Worm (Caenorhabditis elegans) whole organism, L1 larva: ENCODE data around the gene nhr-209.
A peak's percentile ranks its signal among the peaks of the same experiment; 100 is the strongest.

Experiments
- C04F5.9 ChIP-seq: sonication (generic microtip); optimal IDR thresholded peaks from 2 replicates; lab custom pipeline; 2016; ENCODE audit warnings: missing genetic modification characterization, missing compliant biosample characterization
- C34B4.2 ChIP-seq: sonication (generic microtip); optimal IDR thresholded peaks from 2 replicates; lab custom pipeline; 2017; ENCODE audit warnings: mild to moderate bottlenecking, missing genetic modification characterization, missing compliant biosample characterization
- Y116A8C.19 ChIP-seq: sonication (generic microtip); optimal IDR thresholded peaks from 2 replicates; lab custom pipeline; 2016; ENCODE audit warnings: missing compliant biosample characterization, missing genetic modification characterization, borderline replicate concordance
- aha-1 ChIP-seq: fragments of 150-350 bp; optimal IDR thresholded peaks from 2 replicates; lab custom pipeline; 2014; ENCODE audit warnings: missing biosample characterization, missing genetic modification characterization
- ceh-63 ChIP-seq: fragments of 200-800 bp; sonication (Bioruptor generic); optimal IDR thresholded peaks from 2 replicates; lab custom pipeline; 2018; ENCODE audit warnings: mild to moderate bottlenecking, missing genetic modification characterization, missing compliant biosample characterization
- ceh-8 ChIP-seq: fragments of 200-800 bp; sonication (Bioruptor generic); optimal IDR thresholded peaks from 2 replicates; lab custom pipeline; 2018; ENCODE audit warnings: mild to moderate bottlenecking, missing genetic modification characterization, moderate library complexity, missing compliant biosample characterization
- ceh-88 ChIP-seq: fragments of 200-800 bp; sonication (Bioruptor generic); IDR thresholded peaks from 2 replicates; pipeline ENCODE4 v1.3.6; 2022; ENCODE audit warnings: missing genetic modification characterization, missing compliant biosample characterization
- dpl-1 ChIP-seq, 3 experiments: fragments of 150-350 bp in 2 of 3; sonication (generic microtip) in 1 of 3; optimal IDR thresholded peaks; 2 replicates each; lab custom pipeline; 2014 to 2017; ENCODE audit warnings: missing biosample characterization in 3 of 3, missing genetic modification characterization in 3 of 3, missing genetic modification reagents in 3 of 3
- efl-1 ChIP-seq, 4 experiments: fragments of 150-350 bp; optimal IDR thresholded peaks in 3 of 4; peaks in 1 of 4; 1 replicate in 1 of 4; 2 replicates in 3 of 4; lab custom pipeline; 2014; ENCODE audit warnings: missing biosample characterization in 2 of 4, missing genetic modification characterization in 2 of 4, missing genetic modification reagents in 2 of 4
- efl-3 ChIP-seq: fragments of 200-800 bp; sonication (Bioruptor generic); optimal IDR thresholded peaks from 2 replicates; lab custom pipeline; 2018; ENCODE audit warnings: mild to moderate bottlenecking, missing genetic modification characterization, missing compliant biosample characterization
- elt-2 ChIP-seq: sonication (generic microtip); optimal IDR thresholded peaks from 2 replicates; lab custom pipeline; 2016; ENCODE audit warnings: missing genetic modification characterization, mild to moderate bottlenecking, inconsistent platforms, missing compliant biosample characterization, missing genetic modification reagents
- elt-3 ChIP-seq, 6 experiments: fragments of 150-350 bp in 1 of 6; sonication (generic microtip); optimal IDR thresholded peaks; 2 replicates each; lab custom pipeline; 2017 to 2018; ENCODE audit warnings: missing biosample characterization in 6 of 6, missing genetic modification characterization in 6 of 6, inconsistent platforms in 1 of 6
- fkh-10 ChIP-seq: sonication (generic microtip); optimal IDR thresholded peaks from 2 replicates; lab custom pipeline; 2017; ENCODE audit warnings: missing biosample characterization, missing genetic modification reagents, missing genetic modification characterization
- fkh-4 ChIP-seq: sonication (generic microtip); optimal IDR thresholded peaks from 2 replicates; lab custom pipeline; 2016; ENCODE audit warnings: missing compliant biosample characterization, missing genetic modification characterization, borderline replicate concordance
- fkh-8 ChIP-seq: sonication (generic microtip); optimal IDR thresholded peaks from 2 replicates; lab custom pipeline; 2016; ENCODE audit warnings: mild to moderate bottlenecking, missing genetic modification characterization, missing compliant biosample characterization
- fos-1 ChIP-seq: fragments of 150-350 bp; optimal IDR thresholded peaks from 2 replicates; lab custom pipeline; 2014; ENCODE audit warnings: missing biosample characterization, missing genetic modification characterization
- grh-1 ChIP-seq: fragments of 200-800 bp; sonication (Bioruptor generic); IDR thresholded peaks from 2 replicates; pipeline ENCODE4 v1.3.6; 2022; ENCODE audit warnings: missing genetic modification reagents, missing genetic modification characterization, missing compliant biosample characterization
- hlh-17 ChIP-seq: fragments of 200-800 bp; sonication (Bioruptor generic); optimal IDR thresholded peaks from 2 replicates; lab custom pipeline; 2018; ENCODE audit warnings: missing genetic modification characterization, mild to moderate bottlenecking, missing compliant biosample characterization, moderate library complexity, borderline replicate concordance
- isw-1 ChIP-seq: fragments of 200-800 bp; sonication (Bioruptor generic); IDR thresholded peaks from 2 replicates; pipeline ENCODE4 v1.3.6; 2022; ENCODE audit warnings: missing genetic modification characterization, missing compliant biosample characterization
- lin-13 ChIP-seq: fragments of 150-350 bp; optimal IDR thresholded peaks from 2 replicates; lab custom pipeline; 2014; ENCODE audit warnings: missing biosample characterization, missing genetic modification reagents, missing genetic modification characterization
- lin-15B ChIP-seq: fragments of 150-350 bp; sonication (generic microtip); optimal IDR thresholded peaks from 3 replicates; lab custom pipeline; 2014; ENCODE audit warnings: missing biosample characterization, missing genetic modification characterization
- lin-35 ChIP-seq, 2 experiments: fragments of 150-350 bp; optimal IDR thresholded peaks; 2 replicates each; lab custom pipeline; 2014; ENCODE audit warnings: missing biosample characterization in 2 of 2, missing genetic modification characterization in 2 of 2, missing genetic modification reagents in 2 of 2
- lin-39 ChIP-seq: fragments of 150-350 bp; optimal IDR thresholded peaks from 2 replicates; lab custom pipeline; 2014; ENCODE audit warnings: missing biosample characterization, missing genetic modification reagents, missing genetic modification characterization
- mdl-1 ChIP-seq, 2 experiments: fragments of 150-350 bp; optimal IDR thresholded peaks; 2 replicates each; lab custom pipeline; 2014 to 2017; ENCODE audit warnings: missing biosample characterization in 2 of 2, missing genetic modification characterization in 2 of 2, inconsistent platforms in 1 of 2
- mef-2 ChIP-seq: fragments of 150-350 bp; optimal IDR thresholded peaks from 2 replicates; lab custom pipeline; 2014; ENCODE audit warnings: missing biosample characterization, missing genetic modification characterization
- mep-1 ChIP-seq: fragments of 150-350 bp; optimal IDR thresholded peaks from 2 replicates; lab custom pipeline; 2014; ENCODE audit warnings: missing biosample characterization, missing genetic modification characterization
- nhr-12 ChIP-seq: sonication (generic microtip); optimal IDR thresholded peaks from 2 replicates; lab custom pipeline; 2017; ENCODE audit warnings: missing biosample characterization, missing genetic modification characterization
- nhr-20 ChIP-seq: sonication (generic microtip); optimal IDR thresholded peaks from 2 replicates; lab custom pipeline; 2016; ENCODE audit warnings: mild to moderate bottlenecking, missing genetic modification characterization, missing compliant biosample characterization
- nhr-237 ChIP-seq: fragments of 150-350 bp; optimal IDR thresholded peaks from 2 replicates; lab custom pipeline; 2014; ENCODE audit warnings: missing biosample characterization, missing genetic modification characterization
- nhr-71 ChIP-seq: sonication (generic microtip); optimal IDR thresholded peaks from 2 replicates; lab custom pipeline; 2016; ENCODE audit warnings: mild to moderate bottlenecking, missing genetic modification characterization, moderate library complexity, missing compliant biosample characterization
- nhr-76 ChIP-seq: sonication (generic microtip); optimal IDR thresholded peaks from 2 replicates; lab custom pipeline; 2017; ENCODE audit warnings: missing biosample characterization, missing genetic modification characterization
- pag-3 ChIP-seq: sonication (generic microtip); optimal IDR thresholded peaks from 2 replicates; lab custom pipeline; 2017; ENCODE audit warnings: missing genetic modification characterization, mild to moderate bottlenecking, missing compliant biosample characterization, antibody characterized with exemption, borderline replicate concordance; ENCODE audit not compliant: insufficient read depth
- pqm-1 ChIP-seq: sonication (generic microtip); optimal IDR thresholded peaks from 3 replicates; lab custom pipeline; 2017; ENCODE audit warnings: missing biosample characterization, missing genetic modification characterization
- rnt-1 ChIP-seq: sonication (generic microtip); optimal IDR thresholded peaks from 2 replicates; lab custom pipeline; 2016; ENCODE audit warnings: mild to moderate bottlenecking, missing genetic modification characterization, moderate library complexity, missing compliant biosample characterization
- skn-1 ChIP-seq: fragments of 150-350 bp; optimal IDR thresholded peaks from 2 replicates; lab custom pipeline; 2014; ENCODE audit warnings: missing biosample characterization, missing genetic modification characterization
- snpc-4 ChIP-seq: fragments of 150-350 bp; optimal IDR thresholded peaks from 2 replicates; lab custom pipeline; 2014; ENCODE audit warnings: missing biosample characterization, missing genetic modification characterization
- snu-23 ChIP-seq: sonication (generic microtip); optimal IDR thresholded peaks from 2 replicates; lab custom pipeline; 2016; ENCODE audit warnings: missing genetic modification characterization, missing compliant biosample characterization
- sox-4 ChIP-seq: sonication (generic microtip); optimal IDR thresholded peaks from 2 replicates; lab custom pipeline; 2016; ENCODE audit warnings: missing genetic modification characterization, missing compliant biosample characterization
- sup-37 ChIP-seq: fragments of 200-800 bp; sonication (Bioruptor generic); optimal IDR thresholded peaks from 2 replicates; lab custom pipeline; 2018; ENCODE audit warnings: mild to moderate bottlenecking, missing genetic modification characterization, missing compliant biosample characterization
- tbx-2 ChIP-seq: sonication (generic microtip); optimal IDR thresholded peaks from 2 replicates; lab custom pipeline; 2016; ENCODE audit warnings: missing genetic modification characterization, missing compliant biosample characterization
- unc-30 ChIP-seq: sonication (generic microtip); optimal IDR thresholded peaks from 2 replicates; lab custom pipeline; 2017; ENCODE audit warnings: missing biosample characterization, missing genetic modification characterization
- unc-98 ChIP-seq: fragments of 200-800 bp; sonication (Bioruptor generic); IDR thresholded peaks from 2 replicates; pipeline ENCODE4 v1.3.6; 2022; ENCODE audit warnings: missing genetic modification characterization, missing compliant biosample characterization
- vab-15 ChIP-seq: sonication (generic microtip); optimal IDR thresholded peaks from 2 replicates; lab custom pipeline; 2017; ENCODE audit warnings: missing genotype, mild to moderate bottlenecking, missing genetic modification characterization, missing compliant biosample characterization
- xbp-1 ChIP-seq: sonication (generic microtip); optimal IDR thresholded peaks from 2 replicates; lab custom pipeline; 2016; ENCODE audit warnings: missing genetic modification characterization, missing compliant biosample characterization
- zip-4 ChIP-seq: fragments of 200-800 bp; sonication (Bioruptor generic); optimal IDR thresholded peaks from 2 replicates; lab custom pipeline; 2018; ENCODE audit warnings: mild to moderate bottlenecking, missing genetic modification characterization, moderate library complexity, missing compliant biosample characterization
- ztf-11 ChIP-seq, 2 experiments: sonication (generic microtip); optimal IDR thresholded peaks; 2 replicates each; lab custom pipeline; 2016 to 2017; ENCODE audit warnings: missing genetic modification characterization in 2 of 2, missing biosample characterization in 1 of 2, missing compliant biosample characterization in 1 of 2

The nhr-209 gene

ce11 chrV:12071483-12071882 is 26.5 kb upstream of the nhr-209 start (continued):
- TF ChIP-seq efl-3 (GFP tag; lab: Kevin White, UChicago) (no peak), nhr-76 (tag; lab: Kevin White, UChicago) (no peak), fkh-4 (tag; lab: Kevin White, UChicago) (no peak), nhr-20 (peak; percentile 79), lin-13 (no peak), unc-98 (GFP tag; lab: Robert Waterston, UW) (no peak), hlh-17 (no peak), fos-1 (tag; lab: Kevin White, UChicago) (no peak), lin-15B (tag; lab: Kevin White, UChicago) (no peak), tbx-2 (no peak), elt-2 (tag; lab: Kevin White, UChicago) (no peak), rnt-1 (tag; lab: Kevin White, UChicago) (no peak), fkh-8 (tag; lab: Kevin White, UChicago) (no peak), lin-39 (no peak), nhr-237 (no peak), snpc-4 (tag; lab: Kevin White, UChicago) (no peak), skn-1 (tag; lab: Kevin White, UChicago) (no peak), pqm-1 (tag; lab: Kevin White, UChicago) (no peak), C04F5.9 (tag; lab: Kevin White, UChicago) (no peak), pag-3 (tag; lab: Kevin White, UChicago) (no peak), vab-15 (no peak), unc-30 (tag; lab: Kevin White, UChicago) (no peak), lin-35 (GFP tag; optimal IDR thresholded peaks at IDR 0.05; lab: Kevin White, UChicago) (peak in 1 of 2 experiments; percentile 38), elt-3 (tag; optimal IDR thresholded peaks at IDR 0.05; lab: Kevin White, UChicago) (peak in 4 of 6 experiments; percentile 41 to 93 (median 89)), nhr-12 (tag; lab: Kevin White, UChicago) (no peak), mep-1 (tag; lab: Kevin White, UChicago) (peak; percentile 46), C34B4.2 (tag; lab: Kevin White, UChicago) (no peak), grh-1 (GFP tag; lab: Robert Waterston, UW) (no peak), zip-4 (GFP tag; lab: Kevin White, UChicago) (no peak), Y116A8C.19 (tag; lab: Kevin White, UChicago) (no peak), fkh-10 (no peak), mef-2 (tag; lab: Kevin White, UChicago) (no peak), isw-1 (GFP tag; lab: Robert Waterston, UW) (no peak), mdl-1 (tag; optimal IDR thresholded peaks at IDR 0.05; lab: Kevin White, UChicago) (peak in 1 of 2 experiments; percentile 79), aha-1 (tag; lab: Kevin White, UChicago) (no peak), efl-1 (optimal IDR thresholded peaks at IDR 0.05; lab: Kevin White, UChicago) (no peak), efl-1 (GFP tag; optimal IDR thresholded peaks at IDR 0.05 in 1 of 2; lab: Kevin White, UChicago) (no peak), dpl-1 (GFP tag; optimal IDR thresholded peaks at IDR 0.05; lab: Kevin White, UChicago) (no peak), sup-37 (GFP tag; lab: Kevin White, UChicago) (no peak), ceh-88 (GFP tag; lab: Robert Waterston, UW) (no peak), ceh-63 (GFP tag; lab: Kevin White, UChicago) (no peak), ztf-11 (tag; optimal IDR thresholded peaks at IDR 0.05; lab: Kevin White, UChicago) (no peak), sox-4 (tag; lab: Kevin White, UChicago) (no peak), ceh-8 (GFP tag; lab: Kevin White, UChicago) (no peak), xbp-1 (no peak), snu-23 (GFP tag; lab: Kevin White, UChicago) (peak; percentile 66), nhr-71 (peak; percentile 59)
